Fruit fly (Drosophila melanogaster) whole organism, embryonic: ENCODE data around the gene CG31445.

ENCODE experiments used
- Aef1 ChIP-seq: fragments of 200-800 bp; sonication (Bioruptor generic); IDR thresholded peaks from 3 replicates; pipeline ENCODE4 v1.3.6; 2022; ENCODE audit warnings: missing biosample characterization, missing genetic modification characterization
- BtbVII ChIP-seq: fragments of 200-800 bp; sonication (Bioruptor generic); optimal IDR thresholded peaks from 3 replicates; lab custom pipeline; 2017; ENCODE audit warnings: missing biosample characterization, mild to moderate bottlenecking, missing genetic modification characterization
- CG2875 ChIP-seq: fragments of 200-800 bp; sonication (Bioruptor generic); optimal IDR thresholded peaks from 2 replicates; lab custom pipeline; 2017; ENCODE audit warnings: missing biosample characterization, mild to moderate bottlenecking, missing genetic modification characterization, missing genetic modification reagents
- CG6272 ChIP-seq: fragments of 200-800 bp; sonication (Bioruptor generic); IDR thresholded peaks from 2 replicates; pipeline ENCODE4 v1.3.6; 2022; ENCODE audit warnings: missing biosample characterization, missing genetic modification characterization
- CG9797 ChIP-seq: fragments of 200-800 bp; sonication (Bioruptor generic); optimal IDR thresholded peaks from 3 replicates; lab custom pipeline; 2018; ENCODE audit warnings: missing biosample characterization, mild to moderate bottlenecking, missing genetic modification characterization
- Hmr ChIP-seq: fragments of 200-800 bp; sonication (Bioruptor generic); optimal IDR thresholded peaks from 3 replicates; lab custom pipeline; 2017; ENCODE audit warnings: mild to moderate bottlenecking, missing biosample characterization, missing genetic modification reagents, missing genetic modification characterization
- MTF-1 ChIP-seq: fragments of 200-800 bp; sonication (Bioruptor generic); optimal IDR thresholded peaks from 2 replicates; lab custom pipeline; 2018; ENCODE audit warnings: missing biosample characterization, mild to moderate bottlenecking, missing genetic modification characterization, borderline replicate concordance
- chm ChIP-seq: fragments of 200-800 bp; sonication (Bioruptor generic); IDR thresholded peaks from 2 replicates; pipeline ENCODE4 v1.3.6; 2022; ENCODE audit warnings: missing biosample characterization, missing genetic modification characterization
- dati ChIP-seq: fragments of 200-800 bp; sonication (Bioruptor generic); IDR thresholded peaks from 2 replicates; pipeline ENCODE4 v1.3.6; 2022; ENCODE audit warnings: missing biosample characterization, missing genetic modification characterization
- dpn ChIP-seq, 2 experiments: fragments of 200-800 bp; sonication (Bioruptor generic); optimal IDR thresholded peaks; 3 replicates each; lab custom pipeline; 2016; ENCODE audit warnings: missing biosample characterization in 2 of 2, missing genetic modification characterization in 2 of 2
- ewg ChIP-seq: fragments of 200-800 bp; sonication (Bioruptor generic); optimal IDR thresholded peaks from 3 replicates; lab custom pipeline; 2017; ENCODE audit warnings: mild to moderate bottlenecking, missing biosample characterization, missing genetic modification reagents, missing genetic modification characterization
- gt ChIP-seq: fragments of 200-800 bp; sonication (Bioruptor generic); IDR thresholded peaks from 2 replicates; pipeline ENCODE4 v1.3.6; 2022; ENCODE audit warnings: missing biosample characterization, missing genetic modification characterization
- inv ChIP-seq: fragments of 200-800 bp; sonication (Bioruptor generic); IDR thresholded peaks from 2 replicates; pipeline ENCODE4 v1.3.6; 2022; ENCODE audit warnings: missing biosample characterization, missing genetic modification characterization; ENCODE audit not compliant: partially characterized antibody
- mirr ChIP-seq: fragments of 200-800 bp; sonication (Bioruptor generic); optimal IDR thresholded peaks from 3 replicates; lab custom pipeline; 2018; ENCODE audit warnings: missing biosample characterization, mild to moderate bottlenecking, missing genetic modification characterization

DNA sequence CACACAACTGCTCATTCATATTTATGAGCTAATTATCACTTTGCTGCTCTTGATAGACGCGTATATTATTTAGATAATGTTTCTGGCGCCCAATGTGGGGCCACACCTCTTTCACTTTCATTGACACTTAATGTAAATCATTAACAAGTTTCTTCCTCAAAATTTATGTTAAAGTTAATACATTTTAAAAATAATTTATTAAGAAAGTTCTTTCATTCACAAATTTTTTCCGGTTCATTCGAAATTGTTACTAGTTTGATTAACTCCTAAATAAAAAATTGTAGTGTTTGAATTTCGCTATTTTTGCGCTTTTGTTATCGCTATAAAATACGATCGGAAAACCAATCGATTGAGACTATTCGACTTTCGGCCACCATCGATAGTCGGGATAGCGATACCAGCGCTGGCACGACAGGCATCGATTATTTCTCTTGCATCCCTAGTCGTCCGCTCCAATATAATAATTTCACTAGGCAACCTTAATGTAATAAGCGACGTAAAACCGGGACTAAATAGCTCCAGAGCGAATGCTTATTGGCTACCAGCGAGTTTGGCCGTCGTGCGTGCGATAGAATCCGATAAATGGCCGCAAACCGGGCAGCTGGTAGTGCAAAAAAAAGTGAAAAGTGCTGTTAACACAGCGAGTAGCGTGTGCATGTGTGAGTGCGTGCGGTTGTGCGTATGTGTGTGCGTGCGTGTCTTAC, 15.7 kb downstream of the CG31445 start, which contains the start of gene Usp1:
- TF ChIP-seq Hmr (GFP tag; lab: Kevin White, UChicago) (no peak), CG6272 (GFP tag; lab: Robert Waterston, UW) (peak; percentile 13; the same call in 1 of the 2 replicates), chm (GFP tag; lab: Robert Waterston, UW) (no peak), inv (GFP tag; lab: Robert Waterston, UW) (peak; percentile 93), CG9797 (GFP tag; lab: Kevin White, UChicago) (peak; percentile 44), BtbVII (GFP tag; lab: Kevin White, UChicago) (no peak), mirr (GFP tag; lab: Kevin White, UChicago) (peak; percentile 18), CG2875 (GFP tag; lab: Kevin White, UChicago) (no peak), Aef1 (GFP tag; lab: Robert Waterston, UW) (no peak), gt (GFP tag; lab: Robert Waterston, UW) (no peak), dati (GFP tag; lab: Robert Waterston, UW) (no peak), MTF-1 (GFP tag; lab: Kevin White, UChicago) (no peak), ewg (GFP tag; lab: Kevin White, UChicago) (no peak), dpn (GFP tag; optimal IDR thresholded peaks at IDR 0.05; lab: Kevin White, UChicago) (peak in 1 of 2 experiments; percentile 15)
